Fruit fly (Drosophila melanogaster) whole organism, embryonic: ENCODE results near the gene zuc.
A peak's percentile ranks its signal among the peaks of the same experiment; 100 is the strongest.

Experiments used
- BEAF-32 ChIP-seq: fragments of 200-800 bp; sonication (Bioruptor generic); optimal IDR thresholded peaks from 3 replicates; lab custom pipeline; 2017; ENCODE audit warnings: missing biosample characterization, missing genetic modification characterization, mild to moderate bottlenecking, moderate library complexity, missing genetic modification reagents
- CG12236 ChIP-seq: fragments of 200-800 bp; sonication (Bioruptor generic); optimal IDR thresholded peaks from 2 replicates; lab custom pipeline; 2016; ENCODE audit warnings: missing biosample characterization, missing genetic modification characterization
- CG13894 ChIP-seq: fragments of 200-800 bp; sonication (Bioruptor generic); optimal IDR thresholded peaks from 3 replicates; lab custom pipeline; 2018; ENCODE audit warnings: missing biosample characterization, mild to moderate bottlenecking, missing genetic modification characterization, moderate library complexity
- CG14860 ChIP-seq: fragments of 200-800 bp; sonication (Bioruptor generic); IDR thresholded peaks from 3 replicates; pipeline ENCODE4 v1.3.6; 2022; ENCODE audit warnings: missing biosample characterization, missing genetic modification characterization; ENCODE audit not compliant: partially characterized antibody
- CG15269 ChIP-seq: fragments of 200-800 bp; sonication (Bioruptor generic); optimal IDR thresholded peaks from 2 replicates; lab custom pipeline; 2018; ENCODE audit warnings: missing biosample characterization, mild to moderate bottlenecking, missing genetic modification characterization, moderate library complexity
- CG15696 ChIP-seq: fragments of 200-800 bp; sonication (Bioruptor generic); optimal IDR thresholded peaks from 2 replicates; lab custom pipeline; 2019; ENCODE audit warnings: missing biosample characterization, mild to moderate bottlenecking, missing genetic modification characterization, moderate library complexity
- CG1603 ChIP-seq: fragments of 200-800 bp; sonication (Bioruptor generic); optimal IDR thresholded peaks from 2 replicates; lab custom pipeline; 2019; ENCODE audit warnings: missing biosample characterization, mild to moderate bottlenecking, missing genetic modification characterization, moderate library complexity
- CG17361 ChIP-seq: fragments of 200-800 bp; sonication (Bioruptor generic); IDR thresholded peaks from 3 replicates; pipeline ENCODE4 v1.3.6; 2022; ENCODE audit warnings: missing biosample characterization, missing genetic modification characterization
- CG18262 ChIP-seq: fragments of 200-800 bp; optimal IDR thresholded peaks from 3 replicates; lab custom pipeline; 2019; ENCODE audit warnings: missing biosample characterization, mild to moderate bottlenecking, missing genetic modification characterization, moderate library complexity
- CG3281 ChIP-seq: fragments of 200-800 bp; sonication (Bioruptor generic); optimal IDR thresholded peaks from 3 replicates; lab custom pipeline; 2017; ENCODE audit warnings: missing biosample characterization, mild to moderate bottlenecking, missing genetic modification characterization
- CG33557 ChIP-seq: fragments of 200-800 bp; sonication (Bioruptor generic); optimal IDR thresholded peaks from 2 replicates; lab custom pipeline; 2019; ENCODE audit warnings: missing biosample characterization, mild to moderate bottlenecking, missing genetic modification characterization, moderate library complexity
- CG3407 ChIP-seq: fragments of 200-800 bp; sonication (Bioruptor generic); optimal IDR thresholded peaks from 2 replicates; lab custom pipeline; 2018; ENCODE audit warnings: missing biosample characterization, mild to moderate bottlenecking, missing genetic modification characterization
- CG34376 ChIP-seq: fragments of 200-800 bp; sonication (Bioruptor generic); optimal IDR thresholded peaks from 2 replicates; lab custom pipeline; 2018; ENCODE audit warnings: missing biosample characterization, mild to moderate bottlenecking, missing genetic modification characterization
- CG42726 ChIP-seq: fragments of 200-800 bp; sonication (Bioruptor generic); IDR thresholded peaks from 2 replicates; pipeline ENCODE4 v1.3.6; 2022; ENCODE audit warnings: missing biosample characterization, missing genetic modification characterization; ENCODE audit not compliant: partially characterized antibody
- CG8765 ChIP-seq: fragments of 200-800 bp; sonication (Bioruptor generic); IDR thresholded peaks from 2 replicates; pipeline ENCODE4 v1.3.6; 2022; ENCODE audit warnings: missing biosample characterization, missing genetic modification characterization
- CG9932 ChIP-seq: fragments of 200-800 bp; sonication (Bioruptor generic); IDR thresholded peaks from 2 replicates; pipeline ENCODE4 v1.3.6; 2022; ENCODE audit warnings: missing biosample characterization, missing genetic modification characterization
- CHES-1-like ChIP-seq: fragments of 200-800 bp; sonication (Bioruptor generic); optimal IDR thresholded peaks from 2 replicates; lab custom pipeline; 2016; ENCODE audit warnings: missing biosample characterization, missing genetic modification characterization
- CoRest ChIP-seq: fragments of 200-800 bp; sonication (Bioruptor generic); optimal IDR thresholded peaks from 3 replicates; lab custom pipeline; 2018; ENCODE audit warnings: missing biosample characterization, mild to moderate bottlenecking, missing genetic modification characterization, moderate library complexity
- D19A ChIP-seq: fragments of 200-800 bp; optimal IDR thresholded peaks from 3 replicates; lab custom pipeline; 2019; ENCODE audit warnings: missing biosample characterization, mild to moderate bottlenecking, missing genetic modification characterization, moderate library complexity
- Dp ChIP-seq: fragments of 200-800 bp; sonication (Bioruptor generic); optimal IDR thresholded peaks from 2 replicates; lab custom pipeline; 2018; ENCODE audit warnings: missing biosample characterization, mild to moderate bottlenecking, missing genetic modification characterization, moderate library complexity
- E2f2 ChIP-seq: fragments of 200-800 bp; sonication (Bioruptor generic); IDR thresholded peaks from 2 replicates; pipeline ENCODE4 v1.3.6; 2022; ENCODE audit warnings: missing biosample characterization, missing genetic modification characterization
- ERR ChIP-seq: fragments of 200-800 bp; sonication (Bioruptor generic); optimal IDR thresholded peaks from 2 replicates; lab custom pipeline; 2016; ENCODE audit warnings: missing biosample characterization, missing genetic modification characterization
- HLH4C ChIP-seq: fragments of 200-800 bp; sonication (Bioruptor generic); IDR thresholded peaks from 3 replicates; pipeline ENCODE4 v1.3.6; 2022; ENCODE audit warnings: missing biosample characterization, missing genetic modification characterization; ENCODE audit not compliant: partially characterized antibody
- Hsf ChIP-seq: fragments of 200-800 bp; sonication (Bioruptor generic); optimal IDR thresholded peaks from 3 replicates; lab custom pipeline; 2016; ENCODE audit warnings: missing biosample characterization, missing genetic modification characterization
- Lhr ChIP-seq: fragments of 200-800 bp; sonication (Bioruptor generic); optimal IDR thresholded peaks from 3 replicates; lab custom pipeline; 2017; ENCODE audit warnings: mild to moderate bottlenecking, missing biosample characterization, missing genetic modification reagents, missing genetic modification characterization
- MESR4 ChIP-seq: fragments of 200-800 bp; sonication (Bioruptor generic); optimal IDR thresholded peaks from 2 replicates; lab custom pipeline; 2018; ENCODE audit warnings: missing biosample characterization, mild to moderate bottlenecking, missing genetic modification characterization, moderate library complexity
- Myb ChIP-seq: fragments of 200-800 bp; sonication (Bioruptor generic); optimal IDR thresholded peaks from 2 replicates; lab custom pipeline; 2016; ENCODE audit warnings: missing biosample characterization, missing genetic modification characterization
- Scr ChIP-seq: fragments of 200-800 bp; sonication (Bioruptor generic); IDR thresholded peaks from 2 replicates; pipeline ENCODE4 v1.3.6; 2022; ENCODE audit warnings: missing biosample characterization, missing genetic modification characterization; ENCODE audit not compliant: partially characterized antibody
- Sin3A ChIP-seq: fragments of >200 bp; optimal IDR thresholded peaks from 2 replicates; lab custom pipeline; 2018
- Sry-β ChIP-seq: fragments of 200-800 bp; sonication (Bioruptor generic); optimal IDR thresholded peaks from 2 replicates; lab custom pipeline; 2018; ENCODE audit warnings: missing biosample characterization, mild to moderate bottlenecking, missing genetic modification characterization, moderate library complexity
- TFAM ChIP-seq: fragments of 200-800 bp; sonication (Bioruptor generic); optimal IDR thresholded peaks from 2 replicates; lab custom pipeline; 2017; ENCODE audit warnings: missing biosample characterization, missing genetic modification characterization, inconsistent platforms
- ac ChIP-seq: fragments of 200-800 bp; sonication (Bioruptor generic); optimal IDR thresholded peaks from 3 replicates; lab custom pipeline; 2017; ENCODE audit warnings: missing biosample characterization, mild to moderate bottlenecking, missing genetic modification characterization
- ato ChIP-seq: fragments of 200-800 bp; sonication (Bioruptor generic); IDR thresholded peaks from 2 replicates; pipeline ENCODE4 v1.3.6; 2022; ENCODE audit warnings: missing biosample characterization, missing genetic modification characterization; ENCODE audit not compliant: partially characterized antibody
- cas ChIP-seq: fragments of 200-800 bp; sonication (Bioruptor generic); IDR thresholded peaks from 2 replicates; pipeline ENCODE4 v1.3.6; 2022; ENCODE audit warnings: missing biosample characterization, missing genetic modification characterization
- ems ChIP-seq: fragments of 200-800 bp; sonication (Bioruptor generic); optimal IDR thresholded peaks from 3 replicates; lab custom pipeline; 2016; ENCODE audit warnings: missing biosample characterization, missing genetic modification characterization
- esg ChIP-seq: fragments of 200-800 bp; sonication (Bioruptor generic); conservative IDR thresholded peaks from 2 replicates; pipeline ENCODE4 v1.3.6; 2022; ENCODE audit warnings: missing biosample characterization, missing genetic modification characterization
- fd3F ChIP-seq: fragments of 200-800 bp; sonication (Bioruptor generic); optimal IDR thresholded peaks from 2 replicates; lab custom pipeline; 2018; ENCODE audit warnings: missing biosample characterization, mild to moderate bottlenecking, missing genetic modification characterization, moderate library complexity
- fd96Cb ChIP-seq: fragments of 200-800 bp; sonication (Bioruptor generic); optimal IDR thresholded peaks from 2 replicates; lab custom pipeline; 2018; ENCODE audit warnings: missing biosample characterization, mild to moderate bottlenecking, missing genetic modification characterization, moderate library complexity
- gem ChIP-seq: fragments of 200-800 bp; sonication (Bioruptor generic); optimal IDR thresholded peaks from 2 replicates; lab custom pipeline; 2019; ENCODE audit warnings: missing biosample characterization, mild to moderate bottlenecking, missing genetic modification characterization, moderate library complexity
- hb ChIP-seq: fragments of 200-800 bp; sonication (Bioruptor generic); IDR thresholded peaks from 3 replicates; pipeline ENCODE4 v1.3.6; 2022; ENCODE audit warnings: missing biosample characterization, missing genetic modification characterization; ENCODE audit not compliant: partially characterized antibody
- kah ChIP-seq: fragments of 200-800 bp; sonication (Bioruptor generic); optimal IDR thresholded peaks from 2 replicates; lab custom pipeline; 2018; ENCODE audit warnings: missing biosample characterization, mild to moderate bottlenecking, missing genetic modification characterization
- ken ChIP-seq: fragments of 200-800 bp; sonication (Bioruptor generic); IDR thresholded peaks from 3 replicates; pipeline ENCODE4 v1.3.6; 2022; ENCODE audit warnings: missing biosample characterization, missing genetic modification characterization
- klu ChIP-seq: fragments of 200-800 bp; sonication (Bioruptor generic); IDR thresholded peaks from 2 replicates; pipeline ENCODE4 v1.3.6; 2022; ENCODE audit warnings: missing biosample characterization, missing genetic modification characterization
- lov ChIP-seq, 2 experiments: fragments of 200-800 bp in 1 of 2; fragments of >200 bp in 1 of 2; sonication (Bioruptor generic) in 1 of 2; IDR thresholded peaks in 1 of 2; optimal IDR thresholded peaks in 1 of 2; 2 replicates in 1 of 2; 3 replicates in 1 of 2; pipeline versions ENCODE4 v1.3.6 to Lab custom; 2017 to 2022; ENCODE audit warnings: missing biosample characterization in 1 of 2, missing genetic modification characterization in 1 of 2
- org-1 ChIP-seq: fragments of 200-800 bp; sonication (Bioruptor generic); optimal IDR thresholded peaks from 2 replicates; lab custom pipeline; 2017; ENCODE audit warnings: missing biosample characterization, missing genetic modification characterization
- pb ChIP-seq: fragments of 200-800 bp; sonication (Bioruptor generic); optimal IDR thresholded peaks from 3 replicates; lab custom pipeline; 2016; ENCODE audit warnings: missing biosample characterization, missing genetic modification characterization
- seq ChIP-seq: fragments of 200-800 bp; sonication (Bioruptor generic); IDR thresholded peaks from 2 replicates; pipeline ENCODE4 v1.3.6; 2022; ENCODE audit warnings: missing biosample characterization, missing genetic modification characterization
- slbo ChIP-seq: fragments of 200-800 bp; sonication (Bioruptor generic); IDR thresholded peaks from 2 replicates; pipeline ENCODE4 v1.3.6; 2022; ENCODE audit warnings: missing biosample characterization, missing genetic modification characterization
- so ChIP-seq: fragments of 200-800 bp; sonication (Bioruptor generic); IDR thresholded peaks from 3 replicates; pipeline ENCODE4 v1.3.6; 2022; ENCODE audit warnings: missing biosample characterization, missing genetic modification characterization
- sr ChIP-seq: fragments of 200-800 bp; sonication (Bioruptor generic); IDR thresholded peaks from 3 replicates; pipeline ENCODE4 v1.3.6; 2022; ENCODE audit warnings: missing biosample characterization, missing genetic modification characterization
- tx ChIP-seq: fragments of 200-800 bp; sonication (Bioruptor generic); optimal IDR thresholded peaks from 2 replicates; lab custom pipeline; 2016; ENCODE audit warnings: missing biosample characterization, missing genetic modification characterization

Gene zuc

DNA sequence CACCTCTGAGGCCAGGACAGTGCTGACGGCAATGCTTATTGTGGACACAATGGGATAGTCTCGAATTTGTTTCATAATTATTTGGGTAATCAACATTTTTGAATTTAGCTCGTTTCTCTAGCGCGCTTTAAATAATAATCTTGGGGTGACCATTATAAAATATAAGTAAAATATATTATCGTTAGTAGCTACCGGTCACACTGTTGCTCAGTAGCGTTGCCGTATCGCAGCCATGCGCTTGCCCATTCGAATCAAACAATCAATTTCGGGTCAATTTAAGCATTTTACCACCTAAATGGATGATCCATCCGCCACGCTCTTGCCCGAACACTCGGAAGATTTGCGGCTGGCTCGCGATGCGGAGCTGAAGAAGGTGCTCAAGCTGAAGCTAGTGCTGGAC lies at the start of gene zuc, which contains the start of gene dgt2 (continued):
- no peak for TF ChIP-seq sr (GFP tag; lab: Robert Waterston, UW)
- no peak for TF ChIP-seq org-1
- TF ChIP-seq Scr (GFP tag; lab: Robert Waterston, UW): peak; percentile 25
- TF ChIP-seq CG15269 (tag; lab: Kevin White, UChicago): no peak
- TF ChIP-seq CHES-1-like: no peak
- peak; percentile 12 for TF ChIP-seq CG3281 (GFP tag; lab: Kevin White, UChicago)
- no peak for TF ChIP-seq Hsf (GFP tag; lab: Kevin White, UChicago)
- no peak for TF ChIP-seq slbo
- no peak for TF ChIP-seq pb (GFP tag; lab: Kevin White, UChicago)
- peak; percentile 92 for TF ChIP-seq E2f2 (GFP tag; lab: Robert Waterston, UW)
- peak; percentile 15 for TF ChIP-seq CG34376 (GFP tag; lab: Kevin White, UChicago)
- TF ChIP-seq ems (GFP tag; lab: Kevin White, UChicago): no peak
- no peak for TF ChIP-seq so (GFP tag; lab: Robert Waterston, UW)
- TF ChIP-seq CG33557: no peak
- peak; percentile 83 for TF ChIP-seq Dp
- no peak for TF ChIP-seq CG17361
- no peak for TF ChIP-seq CG42726 (GFP tag; lab: Robert Waterston, UW)
- no peak for TF ChIP-seq lov (optimal IDR thresholded peaks at IDR 0.05; lab: Kevin White, UChicago)
- TF ChIP-seq lov (GFP tag; IDR thresholded peaks at IDR 0.05; lab: Robert Waterston, UW): no peak
- no peak for TF ChIP-seq Sry-β (GFP tag; lab: Kevin White, UChicago)
- no peak for TF ChIP-seq ERR (GFP tag; lab: Kevin White, UChicago)
- peak; percentile 27 for TF ChIP-seq CoRest (tag; lab: Kevin White, UChicago)
- TF ChIP-seq ac (GFP tag; lab: Kevin White, UChicago): no peak
- TF ChIP-seq hb: no peak
- TF ChIP-seq CG14860: no peak
- no peak for TF ChIP-seq CG8765
- no peak for TF ChIP-seq fd3F
- no peak for TF ChIP-seq ken
- no peak for TF ChIP-seq seq (GFP tag; lab: Robert Waterston, UW)
- TF ChIP-seq TFAM (GFP tag; lab: Kevin White, UChicago): no peak
- peak; percentile 53 for TF ChIP-seq MESR4 (GFP tag; lab: Kevin White, UChicago)
- TF ChIP-seq kah (GFP tag; lab: Kevin White, UChicago): no peak
- no peak for TF ChIP-seq CG18262 (tag; lab: Kevin White, UChicago)
- peak; percentile 11 for TF ChIP-seq Myb
- no peak for TF ChIP-seq CG12236
- no peak for TF ChIP-seq CG13894 (tag; lab: Kevin White, UChicago)
- peak; percentile 45 for TF ChIP-seq CG1603 (tag; lab: Kevin White, UChicago)
- peak; percentile 39 for TF ChIP-seq BEAF-32 (GFP tag; lab: Kevin White, UChicago)
- no peak for TF ChIP-seq HLH4C (GFP tag; lab: Robert Waterston, UW)
- TF ChIP-seq Sin3A: peak; percentile 14
- TF ChIP-seq D19A (tag; lab: Kevin White, UChicago): no peak
- TF ChIP-seq klu (GFP tag; lab: Robert Waterston, UW): no peak
- TF ChIP-seq gem (tag; lab: Kevin White, UChicago): no peak
- TF ChIP-seq CG9932 (GFP tag; lab: Robert Waterston, UW): no peak
- TF ChIP-seq CG15696 (tag; lab: Kevin White, UChicago): no peak
- no peak for TF ChIP-seq fd96Cb (tag; lab: Kevin White, UChicago)
- TF ChIP-seq ato: 0 out of 2 replicates have a peak, but pooled peaks have one; percentile 13
- peak; percentile 48 for TF ChIP-seq Lhr (GFP tag; lab: Kevin White, UChicago)
- TF ChIP-seq tx (GFP tag; lab: Kevin White, UChicago): no peak
- no peak for TF ChIP-seq cas (GFP tag; lab: Robert Waterston, UW)
- TF ChIP-seq esg (GFP tag; lab: Robert Waterston, UW): no peak
- no peak for TF ChIP-seq CG3407
